Worm (Caenorhabditis elegans) whole organism, early embryonic: ENCODE data around the gene cyp-14A1.

ENCODE experiments used
- B0310.2 ChIP-seq: sonication (generic microtip); optimal IDR thresholded peaks from 2 replicates; lab custom pipeline; 2016; ENCODE audit warnings: mild to moderate bottlenecking, missing genetic modification characterization, missing compliant biosample characterization
- F13C5.2 ChIP-seq: sonication (generic microtip); optimal IDR thresholded peaks from 2 replicates; lab custom pipeline; 2017; ENCODE audit warnings: mild to moderate bottlenecking, missing genetic modification characterization, inconsistent platforms, missing compliant biosample characterization
- aly-1 ChIP-seq: sonication (generic microtip); optimal IDR thresholded peaks from 2 replicates; lab custom pipeline; 2016; ENCODE audit warnings: missing genetic modification characterization, missing compliant biosample characterization
- ama-1 ChIP-seq: fragments of 150-350 bp; optimal IDR thresholded peaks from 2 replicates; lab custom pipeline; 2014
- ceh-13 ChIP-seq: fragments of 200-800 bp; sonication (Bioruptor generic); optimal IDR thresholded peaks from 2 replicates; lab custom pipeline; 2018; ENCODE audit warnings: mild to moderate bottlenecking, missing genetic modification characterization, missing compliant biosample characterization
- ceh-36 ChIP-seq: sonication (generic microtip); optimal IDR thresholded peaks from 2 replicates; lab custom pipeline; 2016; ENCODE audit warnings: missing genetic modification characterization, inconsistent platforms, missing compliant biosample characterization
- flt-1 ChIP-seq: fragments of 200-800 bp; sonication (Bioruptor generic); IDR thresholded peaks from 2 replicates; pipeline ENCODE4 v1.3.6; 2022; ENCODE audit warnings: missing genetic modification characterization, missing compliant biosample characterization
- hmbx-1 ChIP-seq: sonication (generic microtip); optimal IDR thresholded peaks from 2 replicates; lab custom pipeline; 2016; ENCODE audit warnings: mild to moderate bottlenecking, missing genetic modification characterization, missing compliant biosample characterization
- hnd-1 ChIP-seq: sonication (generic microtip); optimal IDR thresholded peaks from 2 replicates; lab custom pipeline; 2016; ENCODE audit warnings: missing genetic modification characterization, missing compliant biosample characterization
- pes-1 ChIP-seq: fragments of 200-800 bp; sonication (Bioruptor generic); IDR thresholded peaks from 2 replicates; pipeline ENCODE4 v1.3.6; 2022; ENCODE audit warnings: missing genetic modification reagents, missing genetic modification characterization, missing compliant biosample characterization
- scrt-1 ChIP-seq: fragments of 200-800 bp; sonication (Bioruptor generic); IDR thresholded peaks from 2 replicates; pipeline ENCODE4 v1.3.6; 2022; ENCODE audit warnings: missing genetic modification characterization, missing compliant biosample characterization
- sea-1 ChIP-seq: fragments of 200-800 bp; sonication (Bioruptor generic); conservative IDR thresholded peaks from 2 replicates; pipeline ENCODE4 v1.3.6; 2022; ENCODE audit warnings: missing genetic modification characterization, missing compliant biosample characterization
- tbx-11 ChIP-seq: fragments of 200-800 bp; sonication (Bioruptor generic); IDR thresholded peaks from 2 replicates; pipeline ENCODE4 v1.3.6; 2022; ENCODE audit warnings: missing genetic modification characterization, missing compliant biosample characterization
- tbx-37 ChIP-seq: fragments of 200-800 bp; sonication (Bioruptor generic); conservative IDR thresholded peaks from 2 replicates; pipeline ENCODE4 v1.3.6; 2022; ENCODE audit warnings: missing genetic modification reagents, missing genetic modification characterization, missing compliant biosample characterization

ce11 chrX:13269586-13269985 lies 2.4 kb upstream of the cyp-14A1 start, which contains the start of gene cyp-14A2:
- TF ChIP-seq tbx-37 (no peak), aly-1 (tag; lab: Kevin White, UChicago) (no peak), hmbx-1 (no peak), pes-1 (GFP tag; lab: Robert Waterston, UW) (no peak), sea-1 (GFP tag; lab: Robert Waterston, UW) (no peak), ama-1 (lab: Kevin White, UChicago) (no peak), B0310.2 (tag; lab: Kevin White, UChicago) (no peak), ceh-36 (no peak), flt-1 (no peak), tbx-11 (GFP tag; lab: Robert Waterston, UW) (no peak), F13C5.2 (no peak), ceh-13 (GFP tag; lab: Kevin White, UChicago) (no peak), hnd-1 (tag; lab: Kevin White, UChicago) (no peak), scrt-1 (GFP tag; lab: Robert Waterston, UW) (no peak)
